Fruit fly (Drosophila melanogaster) whole organism, adult: ENCODE measurements around the gene CG8260.
A peak's percentile ranks its signal among the peaks of the same experiment; 100 is the strongest.

Source experiments
- CG11617 ChIP-seq: fragments of 200-800 bp; sonication (Bioruptor generic); optimal IDR thresholded peaks from 2 replicates; lab custom pipeline; 2017; ENCODE audit warnings: mild to moderate bottlenecking, missing biosample characterization, missing genetic modification reagents, missing genetic modification characterization
- CG12768 ChIP-seq: fragments of 200-800 bp; sonication (Bioruptor generic); optimal IDR thresholded peaks from 2 replicates; lab custom pipeline; 2017; ENCODE audit warnings: missing biosample characterization, missing genetic modification characterization, mild to moderate bottlenecking, moderate library complexity, missing genetic modification reagents
- CG14711 ChIP-seq: fragments of 200-800 bp; sonication (Bioruptor generic); optimal IDR thresholded peaks from 2 replicates; lab custom pipeline; 2018; ENCODE audit warnings: missing biosample characterization, mild to moderate bottlenecking, missing genetic modification characterization, moderate library complexity
- CG1620 ChIP-seq: fragments of 200-800 bp; sonication (Bioruptor generic); optimal IDR thresholded peaks from 2 replicates; lab custom pipeline; 2016; ENCODE audit warnings: missing biosample characterization, missing genetic modification characterization
- CG33017 ChIP-seq: fragments of 200-800 bp; sonication (Bioruptor generic); optimal IDR thresholded peaks from 2 replicates; lab custom pipeline; 2018; ENCODE audit warnings: missing biosample characterization, mild to moderate bottlenecking, missing genetic modification characterization, moderate library complexity
- CG5204 ChIP-seq: fragments of 200-800 bp; sonication (Bioruptor generic); optimal IDR thresholded peaks from 2 replicates; lab custom pipeline; 2016; ENCODE audit warnings: missing biosample characterization, missing genetic modification characterization
- CG7045 ChIP-seq: fragments of 200-800 bp; sonication (Bioruptor generic); optimal IDR thresholded peaks from 2 replicates; lab custom pipeline; 2017; ENCODE audit warnings: missing biosample characterization, mild to moderate bottlenecking, missing genetic modification characterization
- CG7101 ChIP-seq: fragments of 200-800 bp; sonication (Bioruptor generic); optimal IDR thresholded peaks from 2 replicates; lab custom pipeline; 2018; ENCODE audit warnings: missing biosample characterization, mild to moderate bottlenecking, missing genetic modification characterization, moderate library complexity
- Clk ChIP-seq: fragments of 200-800 bp; sonication (Bioruptor generic); optimal IDR thresholded peaks from 2 replicates; lab custom pipeline; 2017; ENCODE audit warnings: missing biosample characterization, missing genetic modification characterization
- Crg-1 ChIP-seq: fragments of 200-800 bp; sonication (Bioruptor generic); optimal IDR thresholded peaks from 2 replicates; lab custom pipeline; 2016; ENCODE audit warnings: missing biosample characterization, missing genetic modification characterization
- Hr96 ChIP-seq: fragments of 200-800 bp; sonication (Bioruptor generic); optimal IDR thresholded peaks from 2 replicates; lab custom pipeline; 2016; ENCODE audit warnings: missing biosample characterization, missing genetic modification characterization
- Mnt ChIP-seq: fragments of 200-800 bp; sonication (Bioruptor generic); optimal IDR thresholded peaks from 2 replicates; lab custom pipeline; 2016; ENCODE audit warnings: missing biosample characterization, mild to moderate bottlenecking, missing genetic modification characterization
- bab1 ChIP-seq: fragments of 200-800 bp; sonication (Bioruptor generic); optimal IDR thresholded peaks from 3 replicates; lab custom pipeline; 2019; ENCODE audit warnings: missing biosample characterization, mild to moderate bottlenecking, missing genetic modification characterization, moderate library complexity
- cic ChIP-seq: fragments of 200-800 bp; sonication (Bioruptor generic); optimal IDR thresholded peaks from 2 replicates; lab custom pipeline; 2017; ENCODE audit warnings: missing biosample characterization, mild to moderate bottlenecking, missing genetic modification characterization, moderate library complexity
- cnc ChIP-seq, 2 experiments: fragments of >200 bp; optimal IDR thresholded peaks; 2 replicates each; lab custom pipeline; 2017
- kay ChIP-seq: fragments of 200-800 bp; sonication (Bioruptor generic); peaks from one replicate; lab custom pipeline; 2016; ENCODE audit warnings: missing biosample characterization, missing genetic modification characterization, borderline replicate concordance
- ovo ChIP-seq: fragments of 200-800 bp; sonication (Bioruptor generic); optimal IDR thresholded peaks from 2 replicates; lab custom pipeline; 2016; ENCODE audit warnings: missing biosample characterization, missing genetic modification characterization
- pad ChIP-seq: fragments of 200-800 bp; sonication (Bioruptor generic); optimal IDR thresholded peaks from 3 replicates; lab custom pipeline; 2017; ENCODE audit warnings: missing biosample characterization, missing genetic modification characterization, mild to moderate bottlenecking, moderate library complexity, missing genetic modification reagents
- tj ChIP-seq: fragments of 200-800 bp; sonication (Bioruptor generic); optimal IDR thresholded peaks from 3 replicates; lab custom pipeline; 2017; ENCODE audit warnings: missing biosample characterization, mild to moderate bottlenecking, missing genetic modification characterization, moderate library complexity
- toe ChIP-seq: fragments of 200-800 bp; sonication (Bioruptor generic); optimal IDR thresholded peaks from 2 replicates; lab custom pipeline; 2016; ENCODE audit warnings: missing biosample characterization, missing genetic modification characterization

Gene CG8260

DNA sequence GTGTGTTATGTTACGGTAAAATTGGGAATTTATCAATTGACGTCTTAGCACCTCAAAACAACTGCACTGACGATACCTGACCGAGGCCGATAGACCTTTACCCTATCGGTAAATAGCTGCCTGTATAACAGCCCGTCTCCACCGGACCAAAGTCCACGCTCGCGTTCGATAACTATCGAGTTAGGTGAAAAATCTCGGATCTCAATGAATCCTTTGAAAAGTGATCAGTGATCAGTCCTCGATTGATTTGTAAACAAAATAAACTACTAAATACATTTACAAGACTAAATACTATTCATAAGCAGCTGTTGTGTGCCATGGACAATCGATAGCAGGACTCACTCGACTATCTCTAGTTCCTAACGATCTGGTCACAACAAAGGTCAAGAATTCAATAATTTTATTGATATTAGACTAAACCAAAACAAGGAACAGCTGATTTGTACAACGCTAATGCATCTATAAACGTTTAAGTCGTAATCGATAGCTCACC, 39.9 kb downstream of the CG8260 start, which contains the start of gene sordd1:
sordd1 (minus strand) TSS at position 78 of the 493 bp plus-strand sequence.
- TF ChIP-seq toe (GFP tag; lab: Kevin White, UChicago): peak; percentile 34

DNA sequence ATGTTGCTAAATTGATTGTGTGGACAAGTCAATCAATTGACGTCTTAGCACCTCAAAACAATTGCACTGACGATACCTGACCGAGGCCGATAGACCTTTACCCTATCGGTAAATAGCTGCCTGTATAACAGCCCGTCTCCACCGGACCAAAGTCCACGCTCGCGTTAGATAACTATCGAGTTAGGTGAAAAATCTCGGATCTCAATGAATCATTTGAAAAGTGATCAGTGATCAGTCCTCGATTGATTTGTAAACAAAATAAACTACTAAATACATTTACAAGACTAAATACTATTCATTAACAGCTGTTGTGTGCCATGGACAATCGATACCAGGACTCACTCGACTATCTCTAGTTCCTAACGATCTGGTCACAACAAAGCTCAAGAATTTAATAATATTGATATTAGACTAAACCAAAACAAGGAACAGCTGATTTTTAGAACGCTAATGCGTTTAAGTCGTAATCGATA, 43.0 kb downstream of the CG8260 start, which contains the start of the genes sordd2 and CG15602:
sordd2 (minus strand) TSS at position 78 of the 473 bp plus-strand sequence.
CG15602 (plus strand) TSS at position 342 of the 473 bp plus-strand sequence.
- peak; percentile 57 for TF ChIP-seq kay
- TF ChIP-seq toe (GFP tag; lab: Kevin White, UChicago): peak; percentile 13

DNA sequence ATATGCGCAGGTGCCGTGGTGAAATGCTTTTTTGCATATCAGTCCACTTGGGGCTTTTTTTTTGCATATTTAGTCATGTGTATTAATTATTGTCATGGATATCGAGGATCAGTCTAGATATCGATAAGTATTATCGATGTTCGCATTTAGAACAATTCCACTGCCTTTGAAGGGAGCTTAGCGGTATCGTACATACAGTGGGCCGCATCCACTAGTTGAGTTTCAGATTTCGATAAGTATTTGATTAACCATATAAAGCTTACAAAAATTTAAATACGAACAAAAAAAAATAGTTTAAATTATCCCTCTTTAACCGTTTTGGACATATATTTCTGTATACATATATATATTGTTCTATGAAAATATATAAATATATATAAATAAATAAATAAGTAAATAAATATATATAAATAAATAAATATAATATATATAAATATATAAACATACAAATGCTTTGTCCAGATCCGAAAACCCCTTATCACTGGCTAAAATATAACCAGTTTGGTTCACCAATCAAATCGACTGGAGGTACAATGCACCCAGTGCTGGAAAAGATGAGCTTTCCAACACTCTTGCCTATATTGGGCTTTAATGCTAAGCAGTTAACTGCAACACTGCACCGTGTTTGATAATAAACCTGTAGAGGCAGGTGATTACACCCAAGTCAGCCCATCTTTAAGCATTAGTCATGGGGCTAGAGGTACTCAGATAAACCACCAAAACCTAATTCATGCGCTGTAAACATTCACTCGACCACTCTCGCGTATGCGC, 46.9 kb downstream of the CG8260 start:
- no peak for TF ChIP-seq cic (GFP tag; lab: Kevin White, UChicago)
- TF ChIP-seq pad (GFP tag; lab: Kevin White, UChicago): peak; percentile 6
- TF ChIP-seq Mnt (GFP tag; lab: Kevin White, UChicago): no peak
- TF ChIP-seq CG33017 (tag; lab: Kevin White, UChicago): no peak
- peak; percentile 54 for TF ChIP-seq CG14711 (tag; lab: Kevin White, UChicago)
- TF ChIP-seq CG7101 (tag; lab: Kevin White, UChicago): peak; percentile 67
- peak; percentile 22 for TF ChIP-seq CG1620 (GFP tag; lab: Kevin White, UChicago)
- no peak for TF ChIP-seq CG12768 (GFP tag; lab: Kevin White, UChicago)
- TF ChIP-seq Crg-1 (GFP tag; lab: Kevin White, UChicago): no peak
- TF ChIP-seq toe (GFP tag; lab: Kevin White, UChicago): no peak
- TF ChIP-seq cnc (optimal IDR thresholded peaks at IDR 0.05; lab: Kevin White, UChicago): no peak
- TF ChIP-seq bab1: peak; percentile 37
- TF ChIP-seq CG11617 (GFP tag; lab: Kevin White, UChicago): peak; percentile 34
- no peak for TF ChIP-seq Clk (GFP tag; lab: Kevin White, UChicago)

DNA sequence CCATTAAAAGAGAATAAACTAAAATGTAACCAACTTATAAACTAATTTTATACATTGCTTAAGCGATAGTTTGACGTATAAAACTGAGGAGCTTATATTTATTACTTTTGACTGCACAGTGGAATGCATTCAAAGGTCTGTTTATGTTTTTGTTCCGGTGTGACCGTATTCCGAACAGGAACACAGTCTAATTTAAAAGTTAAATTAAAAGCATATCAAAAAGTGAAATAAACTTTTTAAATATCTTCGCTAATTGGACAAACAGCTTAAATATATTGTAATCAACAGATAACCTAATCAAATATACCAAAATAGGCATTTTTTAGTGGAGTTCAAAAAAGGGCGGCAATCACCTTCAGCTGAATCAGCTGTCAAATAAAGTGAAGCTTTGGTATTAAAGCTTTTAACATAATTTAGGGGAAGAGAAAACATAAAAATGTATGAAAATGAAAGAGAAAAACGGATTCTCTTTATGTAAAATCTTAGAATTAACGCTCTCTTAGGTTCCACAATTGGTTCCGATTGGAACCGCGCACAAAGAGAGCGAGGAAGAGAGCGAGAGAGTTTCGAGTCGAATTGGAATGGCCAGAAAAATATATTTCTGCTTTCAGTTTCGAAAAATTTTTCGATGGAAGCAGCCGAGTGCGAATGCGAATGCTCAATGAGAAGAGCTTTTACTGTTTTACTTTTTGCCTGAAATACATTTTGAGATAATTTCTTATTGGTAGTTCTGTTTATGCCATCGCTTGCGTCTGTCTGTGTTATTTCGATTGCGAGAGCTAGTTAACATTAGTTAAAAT, 47.8 kb downstream of the CG8260 start, which contains the start of the genes PGRP-LE and sd:
PGRP-LE (minus strand) TSS at position 117 of the 800 bp plus-strand sequence.
sd (plus strand) TSS at position 607 of the 800 bp plus-strand sequence.
- TF ChIP-seq CG5204 (GFP tag; lab: Kevin White, UChicago) (no peak), CG14711 (tag; lab: Kevin White, UChicago) (peak; percentile 61), toe (GFP tag; lab: Kevin White, UChicago) (no peak), Mnt (GFP tag; lab: Kevin White, UChicago) (no peak), CG12768 (GFP tag; lab: Kevin White, UChicago) (no peak), Clk (GFP tag; lab: Kevin White, UChicago) (no peak), cic (GFP tag; lab: Kevin White, UChicago) (no peak), CG7045 (GFP tag; lab: Kevin White, UChicago) (no peak), CG33017 (tag; lab: Kevin White, UChicago) (no peak), kay (peak; percentile 85), CG11617 (GFP tag; lab: Kevin White, UChicago) (no peak), Crg-1 (GFP tag; lab: Kevin White, UChicago) (no peak), ovo (no peak), bab1 (peak; percentile 18), Hr96 (no peak), CG1620 (GFP tag; lab: Kevin White, UChicago) (no peak)

DNA sequence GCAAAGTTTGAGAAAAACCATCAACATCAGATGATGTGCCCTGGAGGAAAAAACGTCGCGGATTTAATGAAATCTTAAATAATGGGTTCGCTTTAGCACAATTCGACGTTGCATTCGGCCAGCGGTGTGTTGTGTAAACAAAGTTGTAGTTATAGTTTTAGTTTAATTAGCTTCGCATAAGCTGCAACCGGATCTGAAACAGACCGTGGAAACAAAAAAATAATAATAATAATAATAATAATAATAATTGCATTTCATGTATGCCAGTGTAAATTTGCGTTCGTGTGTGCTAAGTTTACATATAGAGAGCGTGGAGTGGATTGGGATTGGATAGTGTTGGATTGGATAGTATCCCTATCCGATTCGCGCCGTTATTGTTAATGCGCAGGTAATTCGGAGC, 48.7 kb downstream of the CG8260 start:
- TF ChIP-seq CG14711 (tag; lab: Kevin White, UChicago) (peak; percentile 19), bab1 (no peak)

DNA sequence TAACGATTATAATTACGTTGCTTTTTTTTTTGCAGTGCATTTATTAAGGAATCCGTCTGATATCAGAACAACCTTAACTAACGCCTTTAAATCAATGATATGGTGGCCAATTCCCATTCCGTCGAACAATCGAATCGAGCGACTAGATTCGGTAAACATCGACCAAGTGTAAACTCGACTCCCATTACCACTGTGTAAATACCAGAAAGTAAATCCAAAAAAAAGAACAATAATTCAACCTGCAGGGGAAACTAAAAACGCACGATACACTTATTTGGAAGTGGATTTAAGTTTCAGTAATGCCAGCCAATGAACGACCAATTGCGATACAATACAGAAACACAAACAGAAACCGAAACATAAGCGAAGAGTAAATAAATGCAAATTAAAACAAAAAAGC, 49.4 kb downstream of the CG8260 start:
- TF ChIP-seq Hr96 (no peak), CG12768 (GFP tag; lab: Kevin White, UChicago) (no peak), pad (GFP tag; lab: Kevin White, UChicago) (peak; percentile 42), Mnt (GFP tag; lab: Kevin White, UChicago) (no peak), toe (GFP tag; lab: Kevin White, UChicago) (no peak), Clk (GFP tag; lab: Kevin White, UChicago) (no peak), tj (peak; percentile 42)
